Fruit fly (Drosophila melanogaster) whole organism, adult: Measurements from ENCODE around the gene mtSSB.

Experiments used
- CG14711 ChIP-seq: fragments of 200-800 bp; sonication (Bioruptor generic); optimal IDR thresholded peaks from 2 replicates; lab custom pipeline; 2018; ENCODE audit warnings: missing biosample characterization, mild to moderate bottlenecking, missing genetic modification characterization, moderate library complexity
- CG1620 ChIP-seq: fragments of 200-800 bp; sonication (Bioruptor generic); optimal IDR thresholded peaks from 2 replicates; lab custom pipeline; 2016; ENCODE audit warnings: missing biosample characterization, missing genetic modification characterization
- CG33017 ChIP-seq: fragments of 200-800 bp; sonication (Bioruptor generic); optimal IDR thresholded peaks from 2 replicates; lab custom pipeline; 2018; ENCODE audit warnings: missing biosample characterization, mild to moderate bottlenecking, missing genetic modification characterization, moderate library complexity
- Clk ChIP-seq: fragments of 200-800 bp; sonication (Bioruptor generic); optimal IDR thresholded peaks from 2 replicates; lab custom pipeline; 2017; ENCODE audit warnings: missing biosample characterization, missing genetic modification characterization
- Crg-1 ChIP-seq: fragments of 200-800 bp; sonication (Bioruptor generic); optimal IDR thresholded peaks from 2 replicates; lab custom pipeline; 2016; ENCODE audit warnings: missing biosample characterization, missing genetic modification characterization
- Hr96 ChIP-seq: fragments of 200-800 bp; sonication (Bioruptor generic); optimal IDR thresholded peaks from 2 replicates; lab custom pipeline; 2016; ENCODE audit warnings: missing biosample characterization, missing genetic modification characterization

DNA sequence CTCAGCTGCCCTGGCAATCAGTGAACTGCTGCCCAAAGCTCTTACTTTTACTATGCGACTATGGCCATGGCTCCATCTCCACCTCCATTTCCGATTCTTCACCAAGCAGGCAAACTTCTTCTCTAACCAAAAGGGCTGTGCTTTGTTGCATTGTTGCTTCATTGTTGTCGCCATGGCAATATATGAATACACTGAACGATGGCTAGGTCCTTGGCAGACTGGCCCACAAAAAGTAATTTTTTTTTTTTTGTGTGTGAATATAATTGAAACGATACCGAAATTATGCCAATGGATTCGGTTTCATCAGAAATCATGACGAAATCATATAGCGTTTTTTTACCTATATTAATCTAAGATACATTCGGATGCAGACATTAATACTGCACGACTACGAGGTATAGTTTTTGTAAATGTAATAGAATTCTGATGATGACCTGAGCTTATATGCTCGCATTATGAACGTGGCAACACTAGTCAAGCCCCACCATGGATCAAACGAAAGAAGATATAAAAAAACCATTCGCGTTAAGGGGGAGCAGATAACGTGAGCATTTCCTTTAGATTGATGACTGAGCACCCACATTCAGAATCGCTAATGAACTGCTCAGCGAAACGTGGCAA lies 15.1 kb upstream of the mtSSB start:
- TF ChIP-seq CG1620 (GFP tag; lab: Kevin White, UChicago) (no peak), CG14711 (tag; lab: Kevin White, UChicago) (no peak), Clk (no peak), Crg-1 (GFP tag; lab: Kevin White, UChicago) (no peak), CG33017 (tag; lab: Kevin White, UChicago) (no peak), Hr96 (GFP tag; lab: Kevin White, UChicago) (no peak)
